Fruit fly (Drosophila melanogaster) whole organism, embryonic: ENCODE measurements around the gene RNF220.
A peak's percentile ranks its signal among the peaks of the same experiment; 100 is the strongest.

Experiments
- CG10321 ChIP-seq: fragments of 200-800 bp; sonication (Bioruptor generic); IDR thresholded peaks from 2 replicates; pipeline ENCODE4 v1.3.6; 2022; ENCODE audit warnings: missing biosample characterization, missing genetic modification characterization
- CG11504 ChIP-seq: fragments of 200-800 bp; sonication (Bioruptor generic); optimal IDR thresholded peaks from 3 replicates; lab custom pipeline; 2019; ENCODE audit warnings: missing biosample characterization, mild to moderate bottlenecking, missing genetic modification characterization, moderate library complexity
- CG13287 ChIP-seq: fragments of 200-800 bp; sonication (Bioruptor generic); IDR thresholded peaks from 2 replicates; pipeline ENCODE4 v1.3.6; 2022; ENCODE audit warnings: missing biosample characterization, missing genetic modification characterization; ENCODE audit not compliant: partially characterized antibody
- CG17568 ChIP-seq: fragments of 200-800 bp; sonication (Bioruptor generic); optimal IDR thresholded peaks from 2 replicates; lab custom pipeline; 2018; ENCODE audit warnings: missing biosample characterization, mild to moderate bottlenecking, missing genetic modification characterization, moderate library complexity
- CG17912 ChIP-seq: fragments of 200-800 bp; sonication (Bioruptor generic); optimal IDR thresholded peaks from 2 replicates; lab custom pipeline; 2018; ENCODE audit warnings: missing biosample characterization, mild to moderate bottlenecking, missing genetic modification characterization
- CG18476 ChIP-seq: fragments of 200-800 bp; sonication (Bioruptor generic); optimal IDR thresholded peaks from 2 replicates; lab custom pipeline; 2016; ENCODE audit warnings: missing biosample characterization, mild to moderate bottlenecking, missing genetic modification characterization
- CG32767 ChIP-seq: fragments of 200-800 bp; sonication (Bioruptor generic); IDR thresholded peaks from 2 replicates; pipeline ENCODE4 v1.3.6; 2022; ENCODE audit warnings: missing biosample characterization, missing genetic modification characterization
- CG3838 ChIP-seq: fragments of 200-800 bp; sonication (Bioruptor generic); optimal IDR thresholded peaks from 3 replicates; lab custom pipeline; 2016; ENCODE audit warnings: missing biosample characterization, missing genetic modification characterization
- CG7556 ChIP-seq: fragments of 200-800 bp; sonication (Bioruptor generic); optimal IDR thresholded peaks from 2 replicates; lab custom pipeline; 2017; ENCODE audit warnings: missing biosample characterization, mild to moderate bottlenecking, missing genetic modification characterization
- CG7745 ChIP-seq: fragments of 200-800 bp; sonication (Bioruptor generic); optimal IDR thresholded peaks from 2 replicates; lab custom pipeline; 2018; ENCODE audit warnings: missing biosample characterization, mild to moderate bottlenecking, missing genetic modification characterization, moderate library complexity
- CG8944 ChIP-seq: fragments of 200-800 bp; sonication (Bioruptor generic); optimal IDR thresholded peaks from 3 replicates; lab custom pipeline; 2016; ENCODE audit warnings: missing biosample characterization, missing genetic modification characterization
- CG9437 ChIP-seq: fragments of 200-800 bp; sonication (Bioruptor generic); optimal IDR thresholded peaks from 2 replicates; lab custom pipeline; 2018; ENCODE audit warnings: missing biosample characterization, mild to moderate bottlenecking, missing genetic modification characterization
- CG9817 ChIP-seq: fragments of 200-800 bp; sonication (Bioruptor generic); optimal IDR thresholded peaks from 2 replicates; lab custom pipeline; 2018; ENCODE audit warnings: missing biosample characterization, mild to moderate bottlenecking, missing genetic modification characterization, moderate library complexity
- Fer2 ChIP-seq: fragments of 200-800 bp; sonication (Bioruptor generic); optimal IDR thresholded peaks from 2 replicates; lab custom pipeline; 2018; ENCODE audit warnings: missing biosample characterization, mild to moderate bottlenecking, missing genetic modification characterization, moderate library complexity
- Gug ChIP-seq: fragments of 200-800 bp; sonication (Bioruptor generic); IDR thresholded peaks from 4 replicates; pipeline ENCODE4 v1.3.6; 2022; ENCODE audit warnings: missing biosample characterization, missing genetic modification characterization
- HLH4C ChIP-seq: fragments of 200-800 bp; sonication (Bioruptor generic); IDR thresholded peaks from 3 replicates; pipeline ENCODE4 v1.3.6; 2022; ENCODE audit warnings: missing biosample characterization, missing genetic modification characterization; ENCODE audit not compliant: partially characterized antibody
- Hand ChIP-seq: fragments of 200-800 bp; sonication (Bioruptor generic); optimal IDR thresholded peaks from 2 replicates; lab custom pipeline; 2017; ENCODE audit warnings: mild to moderate bottlenecking, missing biosample characterization, missing genetic modification reagents, missing genetic modification characterization
- Hr3 ChIP-seq: fragments of 200-800 bp; sonication (Bioruptor generic); optimal IDR thresholded peaks from 3 replicates; lab custom pipeline; 2016; ENCODE audit warnings: missing biosample characterization, missing genetic modification characterization
- Mrtf ChIP-seq: fragments of 200-800 bp; sonication (Bioruptor generic); IDR thresholded peaks from 3 replicates; pipeline ENCODE4 v1.3.6; 2022; ENCODE audit warnings: missing biosample characterization, missing genetic modification characterization
- Sin3A ChIP-seq: fragments of >200 bp; optimal IDR thresholded peaks from 2 replicates; lab custom pipeline; 2018
- Stat92E ChIP-seq, 3 experiments: fragments of >200 bp in 2 of 3; fragments of 200-800 bp in 1 of 3; sonication (Bioruptor generic) in 1 of 3; optimal IDR thresholded peaks; 2 replicates each; lab custom pipeline; 2017 to 2019; ENCODE audit warnings: missing biosample characterization in 3 of 3, missing genetic modification characterization in 3 of 3, mild to moderate bottlenecking in 1 of 3, moderate library complexity in 1 of 3
- ato ChIP-seq: fragments of 200-800 bp; sonication (Bioruptor generic); IDR thresholded peaks from 2 replicates; pipeline ENCODE4 v1.3.6; 2022; ENCODE audit warnings: missing biosample characterization, missing genetic modification characterization; ENCODE audit not compliant: partially characterized antibody
- bigmax ChIP-seq: fragments of 200-800 bp; sonication (Bioruptor generic); optimal IDR thresholded peaks from 2 replicates; lab custom pipeline; 2018; ENCODE audit warnings: missing biosample characterization, mild to moderate bottlenecking, missing genetic modification characterization
- btn ChIP-seq: fragments of 200-800 bp; sonication (Bioruptor generic); optimal IDR thresholded peaks from 2 replicates; lab custom pipeline; 2016; ENCODE audit warnings: missing biosample characterization, missing genetic modification characterization
- cas ChIP-seq: fragments of 200-800 bp; sonication (Bioruptor generic); IDR thresholded peaks from 2 replicates; pipeline ENCODE4 v1.3.6; 2022; ENCODE audit warnings: missing biosample characterization, missing genetic modification characterization
- caup ChIP-seq: fragments of 200-800 bp; sonication (Bioruptor generic); optimal IDR thresholded peaks from 3 replicates; lab custom pipeline; 2017; ENCODE audit warnings: missing biosample characterization, mild to moderate bottlenecking, missing genetic modification characterization, moderate library complexity; ENCODE audit not compliant: severe bottlenecking
- chm ChIP-seq: fragments of 200-800 bp; sonication (Bioruptor generic); IDR thresholded peaks from 2 replicates; pipeline ENCODE4 v1.3.6; 2022; ENCODE audit warnings: missing biosample characterization, missing genetic modification characterization
- ci ChIP-seq: fragments of 200-800 bp; sonication (Bioruptor generic); IDR thresholded peaks from 3 replicates; pipeline ENCODE4 v1.3.6; 2022; ENCODE audit warnings: missing biosample characterization, missing genetic modification characterization
- dmrt11E ChIP-seq: fragments of 200-800 bp; sonication (Bioruptor generic); optimal IDR thresholded peaks from 3 replicates; lab custom pipeline; 2018; ENCODE audit warnings: missing biosample characterization, mild to moderate bottlenecking, missing genetic modification characterization, moderate library complexity
- ftz-f1 ChIP-seq: fragments of 200-800 bp; sonication (Bioruptor generic); optimal IDR thresholded peaks from 2 replicates; lab custom pipeline; 2016; ENCODE audit warnings: missing biosample characterization, missing genetic modification characterization
- gsb ChIP-seq: fragments of 200-800 bp; sonication (Bioruptor generic); IDR thresholded peaks from 2 replicates; pipeline ENCODE4 v1.3.6; 2022; ENCODE audit warnings: missing biosample characterization, missing genetic modification characterization
- lov ChIP-seq, 2 experiments: fragments of 200-800 bp in 1 of 2; fragments of >200 bp in 1 of 2; sonication (Bioruptor generic) in 1 of 2; IDR thresholded peaks in 1 of 2; optimal IDR thresholded peaks in 1 of 2; 2 replicates in 1 of 2; 3 replicates in 1 of 2; pipeline versions ENCODE4 v1.3.6 to Lab custom; 2017 to 2022; ENCODE audit warnings: missing biosample characterization in 1 of 2, missing genetic modification characterization in 1 of 2
- maf-S ChIP-seq: fragments of 200-800 bp; sonication (Bioruptor generic); optimal IDR thresholded peaks from 2 replicates; lab custom pipeline; 2016; ENCODE audit warnings: missing biosample characterization, missing genetic modification characterization
- nau ChIP-seq: fragments of 200-800 bp; sonication (Bioruptor generic); optimal IDR thresholded peaks from 3 replicates; lab custom pipeline; 2017; ENCODE audit warnings: missing biosample characterization, mild to moderate bottlenecking, missing genetic modification characterization, missing genetic modification reagents
- pros ChIP-seq: fragments of 200-800 bp; sonication (Bioruptor generic); optimal IDR thresholded peaks from 3 replicates; lab custom pipeline; 2019; ENCODE audit warnings: missing biosample characterization, mild to moderate bottlenecking, missing genetic modification characterization, moderate library complexity
- ro ChIP-seq: fragments of 200-800 bp; sonication (Bioruptor generic); IDR thresholded peaks from 2 replicates; pipeline ENCODE4 v1.3.6; 2022; ENCODE audit warnings: missing biosample characterization, missing genetic modification characterization
- sc ChIP-seq, 3 experiments: fragments of >200 bp in 2 of 3; fragments of 200-800 bp in 1 of 3; sonication (Bioruptor generic) in 1 of 3; optimal IDR thresholded peaks; 2 replicates in 2 of 3; 3 replicates in 1 of 3; lab custom pipeline; 2017; ENCODE audit warnings: mild to moderate bottlenecking in 1 of 3, missing biosample characterization in 1 of 3, missing genetic modification characterization in 1 of 3, missing genetic modification reagents in 1 of 3
- scrt ChIP-seq: fragments of 200-800 bp; sonication (Bioruptor generic); optimal IDR thresholded peaks from 2 replicates; lab custom pipeline; 2018; ENCODE audit warnings: missing biosample characterization, mild to moderate bottlenecking, missing genetic modification characterization, moderate library complexity
- seq ChIP-seq: fragments of 200-800 bp; sonication (Bioruptor generic); IDR thresholded peaks from 2 replicates; pipeline ENCODE4 v1.3.6; 2022; ENCODE audit warnings: missing biosample characterization, missing genetic modification characterization
- sima ChIP-seq: fragments of 200-800 bp; sonication (Bioruptor generic); optimal IDR thresholded peaks from 2 replicates; lab custom pipeline; 2016; ENCODE audit warnings: missing biosample characterization, missing genetic modification characterization
- sqz ChIP-seq: fragments of 200-800 bp; sonication (Bioruptor generic); optimal IDR thresholded peaks from 3 replicates; lab custom pipeline; 2018; ENCODE audit warnings: missing biosample characterization, mild to moderate bottlenecking, missing genetic modification characterization
- ssp ChIP-seq: fragments of 200-800 bp; sonication (Bioruptor generic); IDR thresholded peaks from 2 replicates; pipeline ENCODE4 v1.3.6; 2022; ENCODE audit warnings: missing biosample characterization, missing genetic modification characterization
- sug ChIP-seq: fragments of 200-800 bp; optimal IDR thresholded peaks from 2 replicates; lab custom pipeline; 2019; ENCODE audit warnings: missing biosample characterization, mild to moderate bottlenecking, missing genetic modification characterization, moderate library complexity
- tin ChIP-seq: fragments of 200-800 bp; sonication (Bioruptor generic); optimal IDR thresholded peaks from 3 replicates; lab custom pipeline; 2016; ENCODE audit warnings: missing biosample characterization, missing genetic modification characterization
- tio ChIP-seq: fragments of 200-800 bp; sonication (Bioruptor generic); optimal IDR thresholded peaks from 2 replicates; lab custom pipeline; 2017; ENCODE audit warnings: missing biosample characterization, missing genetic modification characterization, inconsistent platforms
- usp ChIP-seq: fragments of >200 bp; optimal IDR thresholded peaks from 2 replicates; lab custom pipeline; 2017; ENCODE audit warnings: missing biosample characterization, missing genetic modification characterization
- vnd ChIP-seq: fragments of 200-800 bp; sonication (Bioruptor generic); IDR thresholded peaks from 3 replicates; pipeline ENCODE4 v1.3.6; 2022; ENCODE audit warnings: missing biosample characterization, missing genetic modification characterization; ENCODE audit not compliant: partially characterized antibody

RNF220 gene

DNA sequence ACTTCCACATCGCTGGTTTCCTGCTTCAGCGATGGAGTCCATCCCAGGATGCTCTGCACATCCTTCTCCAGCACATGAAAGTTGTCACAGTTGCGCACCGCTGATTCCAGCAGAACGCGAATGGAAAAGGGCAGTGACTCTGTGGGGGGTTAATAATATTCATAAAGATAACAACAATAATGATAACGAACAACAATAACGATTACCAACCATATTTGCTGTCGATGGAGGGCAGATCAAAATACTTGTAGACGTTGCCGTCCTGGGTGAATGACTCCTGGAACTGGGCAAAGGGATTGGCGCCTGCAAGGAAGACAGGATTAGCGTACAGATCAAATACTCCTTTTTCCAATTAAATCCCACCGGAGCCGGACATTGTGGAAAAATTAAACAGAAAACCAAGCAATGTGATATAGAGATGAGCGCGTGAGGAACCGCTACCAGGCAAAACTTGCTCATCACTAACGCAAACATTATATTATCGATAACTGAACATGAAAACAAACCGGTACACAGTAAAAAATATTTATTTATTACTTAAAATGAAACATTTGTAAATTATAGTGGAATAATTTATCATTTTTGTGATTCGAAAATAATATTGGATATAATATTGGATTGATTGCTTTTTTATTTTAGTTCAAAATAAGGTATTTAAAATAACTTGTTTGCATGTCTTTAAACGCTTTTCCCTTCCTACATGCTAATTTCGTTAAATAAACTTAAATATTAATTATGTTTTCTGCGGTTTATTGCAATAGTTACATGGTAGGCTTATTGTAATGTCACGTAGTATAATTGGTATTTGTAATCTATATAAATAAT, 1.9 kb downstream of the RNF220 start, which contains the start of gene Irp-1A (continued):
- TF ChIP-seq CG7556 (GFP tag; lab: Kevin White, UChicago) (peak; percentile 77), nau (GFP tag; lab: Kevin White, UChicago) (peak; percentile 11), CG11504 (tag; lab: Kevin White, UChicago) (peak; percentile 85), lov (optimal IDR thresholded peaks at IDR 0.05; lab: Kevin White, UChicago) (no peak), lov (GFP tag; IDR thresholded peaks at IDR 0.05; lab: Robert Waterston, UW) (0 out of 3 replicates have a peak, but pooled peaks have one; percentile 57), ato (GFP tag; lab: Robert Waterston, UW) (peak; percentile 41), CG9437 (peak; percentile 68), CG7745 (tag; lab: Kevin White, UChicago) (no peak), Fer2 (tag; lab: Kevin White, UChicago) (peak; percentile 37), sug (peak; percentile 100), dmrt11E (tag; lab: Kevin White, UChicago) (peak; percentile 76), seq (GFP tag; lab: Robert Waterston, UW) (no peak), usp (no peak), CG32767 (peak; percentile 43), vnd (GFP tag; lab: Robert Waterston, UW) (peak; percentile 74; the same call in 2 of the 3 replicates), tio (GFP tag; lab: Kevin White, UChicago) (no peak), CG10321 (GFP tag; lab: Robert Waterston, UW) (peak; percentile 27; the same call in 1 of the 2 replicates), btn (GFP tag; lab: Kevin White, UChicago) (no peak), pros (GFP tag; lab: Kevin White, UChicago) (no peak), bigmax (GFP tag; lab: Kevin White, UChicago) (no peak), CG8944 (GFP tag; lab: Kevin White, UChicago) (no peak), cas (GFP tag; lab: Robert Waterston, UW) (peak; percentile 28; the same call in 1 of the 2 replicates), Gug (GFP tag; lab: Robert Waterston, UW) (peak; percentile 41; the same call in 1 of the 4 replicates), CG3838 (GFP tag; lab: Kevin White, UChicago) (no peak), gsb (GFP tag; lab: Robert Waterston, UW) (peak; percentile 51; the same call in 1 of the 2 replicates), ssp (peak; percentile 42), Hand (peak; percentile 60), CG9817 (tag; lab: Kevin White, UChicago) (peak; percentile 59), chm (no peak), ftz-f1 (GFP tag; lab: Kevin White, UChicago) (no peak), CG18476 (peak; percentile 18), scrt (peak; percentile 37), ro (GFP tag; lab: Robert Waterston, UW) (no peak), CG17568 (no peak), Sin3A (lab: Kevin White, UChicago) (peak; percentile 2), CG13287 (GFP tag; lab: Robert Waterston, UW) (peak; percentile 89), Hr3 (GFP tag; lab: Kevin White, UChicago) (peak; percentile 72), sima (no peak), HLH4C (GFP tag; lab: Robert Waterston, UW) (peak; percentile 77), maf-S (GFP tag; lab: Kevin White, UChicago) (no peak), sqz (GFP tag; lab: Kevin White, UChicago) (peak; percentile 17), tin (GFP tag; lab: Kevin White, UChicago) (peak; percentile 55), caup (GFP tag; lab: Kevin White, UChicago) (peak; percentile 62), Stat92E (GFP tag; optimal IDR thresholded peaks at IDR 0.05; lab: Kevin White, UChicago) (no peak), sc (optimal IDR thresholded peaks at IDR 0.05; lab: Kevin White, UChicago) (no peak), sc (GFP tag; optimal IDR thresholded peaks at IDR 0.05; lab: Kevin White, UChicago) (no peak), CG17912 (no peak), Mrtf (peak; percentile 35; the same call in 1 of the 3 replicates), ci (GFP tag; lab: Robert Waterston, UW) (peak; percentile 82)
